Worm (Caenorhabditis elegans): ENCODE measurements around the gene slc-36.5.
"Not testable (repeated sequence)": the region's sequence is repeated elsewhere in the genome, so short reads cannot be mapped to it uniquely, and the experiment has no call there.

slc-36.5 gene

ce11 chrII:6913309-6913708 lies 36.5 kb upstream of the slc-36.5 start, which contains the start of gene cyn-10:
cyn-10 (minus strand) TSS chrII:6913365.
- no peak for TF ChIP-seq tra-4 (tag; optimal IDR thresholded peaks at IDR 0.05)
- no peak; the same call in 1 of the 2 replicates for TF ChIP-seq flt-1 (GFP tag; IDR thresholded peaks at IDR 0.05)
- peak; percentile 35 for TF ChIP-seq hnd-1 (tag; optimal IDR thresholded peaks at IDR 0.05)
- TF ChIP-seq scrt-1 (GFP tag; IDR thresholded peaks at IDR 0.05) = peak; percentile 75
- peak; percentile 97 for TF ChIP-seq tbx-37 (GFP tag; conservative IDR thresholded peaks at IDR 0.05)
- peak; percentile 68; the same call in 1 of the 2 replicates for TF ChIP-seq sea-1 (GFP tag; conservative IDR thresholded peaks at IDR 0.05)
- no peak for TF ChIP-seq B0310.2 (tag; optimal IDR thresholded peaks at IDR 0.05)
- TF ChIP-seq ama-1 (optimal IDR thresholded peaks at IDR 0.05) = no peak
- TF ChIP-seq aly-1 (tag; optimal IDR thresholded peaks at IDR 0.05) = no peak
- TF ChIP-seq hmbx-1 (tag; optimal IDR thresholded peaks at IDR 0.05) = no peak
- TF ChIP-seq F13C5.2 (tag; optimal IDR thresholded peaks at IDR 0.05) = no peak
- TF ChIP-seq ceh-36 (tag; optimal IDR thresholded peaks at IDR 0.05) = no peak
- TF ChIP-seq ets-7 (tag; optimal IDR thresholded peaks at IDR 0.05) = no peak
- peak; percentile 3 for TF ChIP-seq ceh-13 (GFP tag; optimal IDR thresholded peaks at IDR 0.05)

ce11 chrII:6909568-6910122 lies 32.8 kb upstream of the slc-36.5 start, which contains the start of gene asm-1:
asm-1 (plus strand) TSS chrII:6910072.
- TF ChIP-seq hnd-1 (tag; optimal IDR thresholded peaks at IDR 0.05) = no peak
- TF ChIP-seq aly-1 (tag; optimal IDR thresholded peaks at IDR 0.05) = no peak
- no peak for TF ChIP-seq ceh-13 (GFP tag; optimal IDR thresholded peaks at IDR 0.05)
- TF ChIP-seq sea-1 (GFP tag; conservative IDR thresholded peaks at IDR 0.05) = no peak
- TF ChIP-seq tbx-11 (GFP tag; IDR thresholded peaks at IDR 0.05) = no peak
- no peak for TF ChIP-seq tbx-37 (GFP tag; conservative IDR thresholded peaks at IDR 0.05)
- no peak for TF ChIP-seq hmg-4 (GFP tag; optimal IDR thresholded peaks at IDR 0.05)
- no peak for TF ChIP-seq B0310.2 (tag; optimal IDR thresholded peaks at IDR 0.05)
- no peak for TF ChIP-seq ceh-36 (tag; optimal IDR thresholded peaks at IDR 0.05)
- no peak for TF ChIP-seq ets-7 (tag; optimal IDR thresholded peaks at IDR 0.05)
- no peak for TF ChIP-seq ama-1 (optimal IDR thresholded peaks at IDR 0.05)

- TF ChIP-seq sea-1 (GFP tag; conservative IDR thresholded peaks at IDR 0.05) = no peak
- no peak for TF ChIP-seq tra-4 (tag; optimal IDR thresholded peaks at IDR 0.05)
- TF ChIP-seq ceh-36 (tag; optimal IDR thresholded peaks at IDR 0.05) = no peak
- TF ChIP-seq ets-7 (tag; optimal IDR thresholded peaks at IDR 0.05) = no peak
- TF ChIP-seq flt-1 (GFP tag; IDR thresholded peaks at IDR 0.05) = no peak
- no peak for TF ChIP-seq pes-1 (GFP tag; IDR thresholded peaks at IDR 0.05)
- no peak for TF ChIP-seq tbx-37 (GFP tag; conservative IDR thresholded peaks at IDR 0.05)
- TF ChIP-seq hnd-1 (tag; optimal IDR thresholded peaks at IDR 0.05) = no peak
- TF ChIP-seq aly-1 (tag; optimal IDR thresholded peaks at IDR 0.05) = no peak
- no peak for TF ChIP-seq tbx-11 (GFP tag; IDR thresholded peaks at IDR 0.05)
- no peak for TF ChIP-seq scrt-1 (GFP tag; IDR thresholded peaks at IDR 0.05)
- TF ChIP-seq F13C5.2 (tag; optimal IDR thresholded peaks at IDR 0.05) = no peak
- no peak for TF ChIP-seq ceh-13 (GFP tag; optimal IDR thresholded peaks at IDR 0.05)
- no peak for TF ChIP-seq hmbx-1 (tag; optimal IDR thresholded peaks at IDR 0.05)
- no peak for TF ChIP-seq hmg-4 (GFP tag; optimal IDR thresholded peaks at IDR 0.05)
These were observed 31.8 kb upstream of the slc-36.5 start for ce11 chrII:6908689-6909088.

- TF ChIP-seq tbx-11 (GFP tag; IDR thresholded peaks at IDR 0.05); ets-7 (tag; optimal IDR thresholded peaks at IDR 0.05); hmbx-1 (tag; optimal IDR thresholded peaks at IDR 0.05): not testable (repeated sequence)
These were observed 30.8 kb upstream of the slc-36.5 start, which contains the start of gene B0252.3 for ce11 chrII:6907657-6908056. B0252.3 (minus strand) TSS chrII:6907757.

- TF ChIP-seq ama-1 (optimal IDR thresholded peaks at IDR 0.05) (no peak), hnd-1 (tag; optimal IDR thresholded peaks at IDR 0.05) (no peak), ceh-36 (tag; optimal IDR thresholded peaks at IDR 0.05) (no peak), tbx-37 (GFP tag; conservative IDR thresholded peaks at IDR 0.05) (no peak), ets-7 (tag; optimal IDR thresholded peaks at IDR 0.05) (no peak), scrt-1 (GFP tag; IDR thresholded peaks at IDR 0.05) (no peak), F13C5.2 (tag; optimal IDR thresholded peaks at IDR 0.05) (no peak), flt-1 (GFP tag; IDR thresholded peaks at IDR 0.05) (no peak), pes-1 (GFP tag; IDR thresholded peaks at IDR 0.05) (no peak), B0310.2 (tag; optimal IDR thresholded peaks at IDR 0.05) (no peak), aly-1 (tag; optimal IDR thresholded peaks at IDR 0.05) (no peak), tbx-11 (GFP tag; IDR thresholded peaks at IDR 0.05) (no peak)
These were observed 24.9 kb upstream of the slc-36.5 start, which contains the start of gene psmd-9 for ce11 chrII:6901795-6902194. psmd-9 (plus strand) TSS chrII:6902095.

- TF ChIP-seq ceh-13 (GFP tag; optimal IDR thresholded peaks at IDR 0.05) (no peak), ama-1 (optimal IDR thresholded peaks at IDR 0.05) (no peak), aly-1 (tag; optimal IDR thresholded peaks at IDR 0.05) (no peak), B0310.2 (tag; optimal IDR thresholded peaks at IDR 0.05) (no peak), hmg-4 (GFP tag; optimal IDR thresholded peaks at IDR 0.05) (no peak), ets-7 (tag; optimal IDR thresholded peaks at IDR 0.05) (no peak), tbx-11 (GFP tag; IDR thresholded peaks at IDR 0.05) (no peak), sea-1 (GFP tag; conservative IDR thresholded peaks at IDR 0.05) (no peak), tbx-37 (GFP tag; conservative IDR thresholded peaks at IDR 0.05) (no peak), hmbx-1 (tag; optimal IDR thresholded peaks at IDR 0.05) (no peak), hnd-1 (tag; optimal IDR thresholded peaks at IDR 0.05) (no peak), flt-1 (GFP tag; IDR thresholded peaks at IDR 0.05) (no peak)
These were observed 23.9 kb upstream of the slc-36.5 start for ce11 chrII:6900708-6901107.

- TF ChIP-seq ceh-36 (tag; optimal IDR thresholded peaks at IDR 0.05) (peak; percentile 89), pes-1 (GFP tag; IDR thresholded peaks at IDR 0.05) (no peak; the same call in 1 of the 2 replicates), sea-1 (GFP tag; conservative IDR thresholded peaks at IDR 0.05) (0 out of 2 replicates have a peak, but pooled peaks have one; percentile 72), B0310.2 (tag; optimal IDR thresholded peaks at IDR 0.05) (no peak), tbx-37 (GFP tag; conservative IDR thresholded peaks at IDR 0.05) (no peak; the same call in 1 of the 2 replicates), aly-1 (tag; optimal IDR thresholded peaks at IDR 0.05) (peak; percentile 25), hmbx-1 (tag; optimal IDR thresholded peaks at IDR 0.05) (peak; percentile 4), tbx-11 (GFP tag; IDR thresholded peaks at IDR 0.05) (peak; percentile 69), ets-7 (tag; optimal IDR thresholded peaks at IDR 0.05) (no peak), hmg-4 (GFP tag; optimal IDR thresholded peaks at IDR 0.05) (peak; percentile 63), flt-1 (GFP tag; IDR thresholded peaks at IDR 0.05) (peak; percentile 74), ama-1 (optimal IDR thresholded peaks at IDR 0.05) (no peak), hnd-1 (tag; optimal IDR thresholded peaks at IDR 0.05) (peak; percentile 3), scrt-1 (GFP tag; IDR thresholded peaks at IDR 0.05) (peak; percentile 80), tra-4 (tag; optimal IDR thresholded peaks at IDR 0.05) (no peak), ceh-13 (GFP tag; optimal IDR thresholded peaks at IDR 0.05) (peak; percentile 27), F13C5.2 (tag; optimal IDR thresholded peaks at IDR 0.05) (no peak)
These were observed 21.3 kb upstream of the slc-36.5 start, which contains the start of gene hrpl-1 for ce11 chrII:6898017-6898779. hrpl-1 (plus strand) TSS chrII:6898729.
